Fruit fly (Drosophila melanogaster) Kc167 (cell line): ENCODE measurements around the gene Drsl3.

Source experiments
- Myc ChIP-seq: fragments of >200 bp; optimal IDR thresholded peaks from 2 replicates; lab custom pipeline; 2017; ENCODE audit warnings: missing external identifiers
- Sin3A ChIP-seq: fragments of >200 bp; optimal IDR thresholded peaks from 2 replicates; lab custom pipeline; 2018; ENCODE audit warnings: missing external identifiers
- h ChIP-seq: fragments of >200 bp; optimal IDR thresholded peaks from 3 replicates; lab custom pipeline; 2018; ENCODE audit warnings: missing external identifiers
- insv ChIP-seq: fragments of >200 bp; optimal IDR thresholded peaks from 3 replicates; lab custom pipeline; 2018; ENCODE audit warnings: missing external identifiers
- psq ChIP-seq: fragments of >200 bp; optimal IDR thresholded peaks from 2 replicates; lab custom pipeline; 2017; ENCODE audit warnings: missing external identifiers
- ttk ChIP-seq: sonication (Bioruptor generic); optimal IDR thresholded peaks from 2 replicates; lab custom pipeline; 2017; ENCODE audit warnings: missing external identifiers

The Drsl3 gene

dm6 chr3L:3351814-3352359 is 37.1 kb downstream of the Drsl3 start:
- TF ChIP-seq h (lab: Kevin White, UChicago), result no peak
- TF ChIP-seq Myc (lab: Kevin White, UChicago), result no peak
- no peak for TF ChIP-seq Sin3A (lab: Kevin White, UChicago)
- TF ChIP-seq ttk, result no peak

DNA sequence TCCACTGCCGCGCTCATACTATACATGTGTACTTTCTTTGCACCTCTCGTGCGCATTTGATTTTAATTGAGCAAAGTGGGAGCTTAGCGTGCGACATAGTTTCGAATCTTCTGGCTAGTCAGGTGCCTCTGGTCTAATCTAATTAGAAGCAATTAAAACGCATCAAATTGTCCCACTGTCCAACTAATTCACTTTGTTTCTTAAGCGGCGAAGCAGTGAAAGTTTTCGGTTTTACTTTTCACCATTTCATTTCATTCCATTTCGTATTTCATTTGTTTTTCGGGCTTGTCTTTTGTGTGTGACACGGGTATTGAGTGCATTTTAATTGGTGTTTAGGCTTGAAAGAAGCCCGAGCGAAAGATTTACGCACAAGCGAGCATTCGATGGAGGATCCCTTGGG is 37.7 kb downstream of the Drsl3 start:
- TF ChIP-seq Myc (lab: Kevin White, UChicago) (no peak), Sin3A (lab: Kevin White, UChicago) (no peak), ttk (no peak), h (lab: Kevin White, UChicago) (no peak), insv (no peak), psq (lab: Kevin White, UChicago) (no peak)

dm6 chr3L:3353297-3353696 is 38.5 kb downstream of the Drsl3 start:
- TF ChIP-seq insv (no peak), Myc (lab: Kevin White, UChicago) (no peak), h (lab: Kevin White, UChicago) (no peak), ttk (no peak), psq (lab: Kevin White, UChicago) (no peak), Sin3A (lab: Kevin White, UChicago) (no peak)
